Fruit fly (Drosophila melanogaster): ENCODE measurements around the gene CG14621.

Gene CG14621

DNA sequence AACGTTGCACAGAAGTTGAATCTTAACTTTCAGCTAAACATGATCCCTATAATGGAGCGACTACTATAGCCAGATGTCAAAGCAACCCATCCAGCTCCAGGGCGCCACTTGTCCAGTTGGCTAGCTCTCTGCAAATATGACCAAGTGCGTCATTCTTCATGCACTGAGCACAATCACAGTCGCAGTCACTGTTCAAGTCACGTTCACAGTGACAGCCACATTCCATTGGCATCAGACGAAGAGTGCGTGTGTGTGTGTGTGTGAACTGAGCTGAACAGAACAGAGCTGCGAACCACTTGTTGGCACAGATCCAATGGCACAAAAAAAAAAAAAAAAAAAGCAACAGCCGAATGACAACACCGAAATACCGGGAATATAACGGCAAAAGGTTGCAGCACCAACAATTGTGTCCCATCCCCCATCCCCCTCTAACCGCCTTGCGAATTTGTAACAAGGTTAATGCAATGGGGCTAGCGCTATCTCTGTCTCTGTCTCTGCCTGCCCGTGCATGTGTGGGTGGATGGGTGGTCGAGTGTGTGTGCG is 17.3 kb downstream of the CG14621 start:
- TF ChIP-seq knrl (GFP tag; IDR thresholded peaks at IDR 0.05; ENCODE audit: partially characterized antibody): 0 out of 3 replicates have a peak, but pooled peaks have one; percentile 10
- no peak for TF ChIP-seq pb (GFP tag; optimal IDR thresholded peaks at IDR 0.05)
- no peak for TF ChIP-seq ind (GFP tag; optimal IDR thresholded peaks at IDR 0.05)
- TF ChIP-seq CG3726 (GFP tag; IDR thresholded peaks at IDR 0.05): no peak
- peak; percentile 35 for TF ChIP-seq CG8478 (optimal IDR thresholded peaks at IDR 0.05)
- TF ChIP-seq stwl (tag; optimal IDR thresholded peaks at IDR 0.05): peak; percentile 2
- no peak for TF ChIP-seq CG4424 (GFP tag; optimal IDR thresholded peaks at IDR 0.05)
- TF ChIP-seq chinmo (GFP tag; IDR thresholded peaks at IDR 0.05; ENCODE audit: partially characterized antibody): 0 out of 4 replicates have a peak, but pooled peaks have one; percentile 59
- TF ChIP-seq row (GFP tag; IDR thresholded peaks at IDR 0.05): no peak
- no peak for TF ChIP-seq ewg (GFP tag; optimal IDR thresholded peaks at IDR 0.05)
- peak; percentile 42; the same call in 1 of the 2 replicates for TF ChIP-seq Drgx (GFP tag; IDR thresholded peaks at IDR 0.05)
- no peak for TF ChIP-seq run (tag; optimal IDR thresholded peaks at IDR 0.05)
- TF ChIP-seq shn (GFP tag; optimal IDR thresholded peaks at IDR 0.05): no peak
- no peak for TF ChIP-seq Hr51 (GFP tag; optimal IDR thresholded peaks at IDR 0.05)
- peak; percentile 28 for TF ChIP-seq kah (GFP tag; optimal IDR thresholded peaks at IDR 0.05)
- TF ChIP-seq CG3995 (GFP tag; optimal IDR thresholded peaks at IDR 0.05): peak; percentile 96
- TF ChIP-seq fd64A (GFP tag; optimal IDR thresholded peaks at IDR 0.05): no peak
- TF ChIP-seq grn (GFP tag; optimal IDR thresholded peaks at IDR 0.05): no peak
- no peak for TF ChIP-seq gem (tag; optimal IDR thresholded peaks at IDR 0.05)
- TF ChIP-seq dpn (GFP tag; optimal IDR thresholded peaks at IDR 0.05): no peak
- TF ChIP-seq Side (GFP tag; optimal IDR thresholded peaks at IDR 0.05): no peak
- TF ChIP-seq cg (GFP tag; optimal IDR thresholded peaks at IDR 0.05): peak; percentile 50
- no peak for TF ChIP-seq nerfin-2 (GFP tag; IDR thresholded peaks at IDR 0.05; ENCODE audit: partially characterized antibody)
- no peak for TF ChIP-seq NC2β (GFP tag; optimal IDR thresholded peaks at IDR 0.05)
- no peak for TF ChIP-seq CG43689 (GFP tag; IDR thresholded peaks at IDR 0.05)
- no peak for TF ChIP-seq Gsc (GFP tag; IDR thresholded peaks at IDR 0.05)
- no peak for TF ChIP-seq Ets97D (GFP tag; optimal IDR thresholded peaks at IDR 0.05)
- TF ChIP-seq Hr78 (GFP tag; optimal IDR thresholded peaks at IDR 0.05): no peak
- no peak for TF ChIP-seq pros (GFP tag; optimal IDR thresholded peaks at IDR 0.05)
- no peak for TF ChIP-seq CG4617 (GFP tag; optimal IDR thresholded peaks at IDR 0.05; ENCODE audit: borderline replicate concordance)

DNA sequence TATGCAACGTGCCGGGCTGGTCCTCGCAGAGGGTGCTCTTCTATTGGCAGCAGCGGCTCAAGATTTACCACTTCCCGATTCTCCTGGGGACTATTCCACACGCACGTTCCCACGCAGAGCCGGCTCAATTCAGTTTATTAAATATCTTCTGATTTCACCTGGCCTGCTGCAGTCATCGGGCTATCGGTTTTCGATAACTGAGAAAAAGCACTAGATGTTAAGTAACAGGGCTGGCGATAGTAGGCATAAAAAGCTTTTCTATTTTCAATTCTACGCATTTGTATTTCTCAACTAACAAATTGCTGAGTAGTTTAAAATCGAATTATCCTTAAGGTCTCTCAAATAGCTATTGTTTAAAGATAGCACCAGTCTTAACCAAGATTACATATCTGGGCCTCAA is 27.8 kb downstream of the CG14621 start, which contains the start of gene CG14613:
Gene CG14613 (minus strand): TSS at position 203 of the 400 bp plus-strand sequence.
- TF ChIP-seq CG17186 (GFP tag; optimal IDR thresholded peaks at IDR 0.05) (peak; percentile 94), unpg (GFP tag; optimal IDR thresholded peaks at IDR 0.05) (no peak), E2f2 (GFP tag; IDR thresholded peaks at IDR 0.05) (peak; percentile 21; the same call in 1 of the 2 replicates), CG15601 (tag; optimal IDR thresholded peaks at IDR 0.05) (no peak), crp (GFP tag; optimal IDR thresholded peaks at IDR 0.05) (peak in 1 of 2 experiments; percentile 24), Dref (GFP tag; IDR thresholded peaks at IDR 0.05) (peak; percentile 63), pzg (GFP tag; optimal IDR thresholded peaks at IDR 0.05) (peak; percentile 30), unc-4 (GFP tag; IDR thresholded peaks at IDR 0.05; ENCODE audit: partially characterized antibody) (0 out of 2 replicates have a peak, but pooled peaks have one; percentile 36), MESR4 (GFP tag; optimal IDR thresholded peaks at IDR 0.05) (peak; percentile 25), Dll (GFP tag; IDR thresholded peaks at IDR 0.05; ENCODE audit: partially characterized antibody) (0 out of 4 replicates have a peak, but pooled peaks have one; percentile 14), bcd (GFP tag; optimal IDR thresholded peaks at IDR 0.05) (no peak), CG12769 (tag; optimal IDR thresholded peaks at IDR 0.05) (no peak), CG3281 (GFP tag; optimal IDR thresholded peaks at IDR 0.05) (no peak), BEAF-32 (GFP tag; optimal IDR thresholded peaks at IDR 0.05) (peak; percentile 30), sens (GFP tag) (peak; percentile 47), CG7928 (GFP tag; optimal IDR thresholded peaks at IDR 0.05) (peak; percentile 80), bbx (GFP tag; IDR thresholded peaks at IDR 0.05; ENCODE audit: partially characterized antibody) (peak; percentile 35; the same call in 1 of the 2 replicates), Dp (GFP tag; optimal IDR thresholded peaks at IDR 0.05) (peak; percentile 5), CG34224 (GFP tag; IDR thresholded peaks at IDR 0.05; ENCODE audit: partially characterized antibody) (0 out of 3 replicates have a peak, but pooled peaks have one; percentile 22), CG13287 (GFP tag; IDR thresholded peaks at IDR 0.05; ENCODE audit: partially characterized antibody) (peak; percentile 27; the same call in 1 of the 2 replicates)
